Fruit fly (Drosophila melanogaster) whole organism, embryonic: ENCODE results near the gene Seipin.

Source experiments
- Antp ChIP-seq: fragments of 200-800 bp; sonication (Bioruptor generic); optimal IDR thresholded peaks from 3 replicates; lab custom pipeline; 2016; ENCODE audit warnings: missing biosample characterization, missing genetic modification characterization
- BtbVII ChIP-seq: fragments of 200-800 bp; sonication (Bioruptor generic); optimal IDR thresholded peaks from 3 replicates; lab custom pipeline; 2017; ENCODE audit warnings: missing biosample characterization, mild to moderate bottlenecking, missing genetic modification characterization
- C15 ChIP-seq: fragments of 200-800 bp; sonication (Bioruptor generic); IDR thresholded peaks from 3 replicates; pipeline ENCODE4 v1.3.6; 2022; ENCODE audit warnings: missing biosample characterization, missing genetic modification characterization
- CG10565 ChIP-seq: fragments of 200-800 bp; sonication (Bioruptor generic); optimal IDR thresholded peaks from 3 replicates; lab custom pipeline; 2016; ENCODE audit warnings: missing biosample characterization, mild to moderate bottlenecking, missing genetic modification characterization
- CG11560 ChIP-seq: fragments of 200-800 bp; sonication (Bioruptor generic); IDR thresholded peaks from 3 replicates; pipeline ENCODE4 v1.3.6; 2022; ENCODE audit warnings: missing biosample characterization, missing genetic modification characterization
- CG14965 ChIP-seq: fragments of 200-800 bp; sonication (Bioruptor generic); optimal IDR thresholded peaks from 2 replicates; lab custom pipeline; 2016; ENCODE audit warnings: missing biosample characterization, missing genetic modification characterization, borderline replicate concordance
- CG15601 ChIP-seq: fragments of 200-800 bp; sonication (Bioruptor generic); optimal IDR thresholded peaks from 3 replicates; lab custom pipeline; 2019; ENCODE audit warnings: missing biosample characterization, mild to moderate bottlenecking, missing genetic modification characterization, moderate library complexity
- CG1602 ChIP-seq: fragments of 200-800 bp; sonication (Bioruptor generic); optimal IDR thresholded peaks from 3 replicates; lab custom pipeline; 2016; ENCODE audit warnings: missing biosample characterization, missing genetic modification characterization
- CG17802 ChIP-seq: fragments of 200-800 bp; sonication (Bioruptor generic); optimal IDR thresholded peaks from 2 replicates; lab custom pipeline; 2018; ENCODE audit warnings: missing biosample characterization, mild to moderate bottlenecking, missing genetic modification characterization, moderate library complexity
- CG2875 ChIP-seq: fragments of 200-800 bp; sonication (Bioruptor generic); optimal IDR thresholded peaks from 2 replicates; lab custom pipeline; 2017; ENCODE audit warnings: missing biosample characterization, mild to moderate bottlenecking, missing genetic modification characterization, missing genetic modification reagents
- CG2889 ChIP-seq: fragments of 200-800 bp; sonication (Bioruptor generic); IDR thresholded peaks from 3 replicates; pipeline ENCODE4 v1.3.6; 2022; ENCODE audit warnings: missing biosample characterization, missing genetic modification characterization
- CG30020 ChIP-seq: fragments of 200-800 bp; optimal IDR thresholded peaks from 2 replicates; lab custom pipeline; 2019; ENCODE audit warnings: missing biosample characterization, mild to moderate bottlenecking, missing genetic modification characterization, moderate library complexity
- CG34376 ChIP-seq: fragments of 200-800 bp; sonication (Bioruptor generic); optimal IDR thresholded peaks from 2 replicates; lab custom pipeline; 2018; ENCODE audit warnings: missing biosample characterization, mild to moderate bottlenecking, missing genetic modification characterization
- CG7928 ChIP-seq: fragments of 200-800 bp; sonication (Bioruptor generic); optimal IDR thresholded peaks from 2 replicates; lab custom pipeline; 2017; ENCODE audit warnings: missing biosample characterization, mild to moderate bottlenecking, missing genetic modification characterization
- CG7987 ChIP-seq: fragments of 200-800 bp; sonication (Bioruptor generic); optimal IDR thresholded peaks from 2 replicates; lab custom pipeline; 2018; ENCODE audit warnings: missing biosample characterization, mild to moderate bottlenecking, missing genetic modification characterization, moderate library complexity
- CG9609 ChIP-seq: fragments of 200-800 bp; sonication (Bioruptor generic); optimal IDR thresholded peaks from 3 replicates; lab custom pipeline; 2016; ENCODE audit warnings: missing biosample characterization, missing genetic modification characterization
- Camta ChIP-seq: fragments of 200-800 bp; sonication (Bioruptor generic); optimal IDR thresholded peaks from 2 replicates; lab custom pipeline; 2016; ENCODE audit warnings: missing biosample characterization, missing genetic modification characterization
- D19A ChIP-seq: fragments of 200-800 bp; optimal IDR thresholded peaks from 3 replicates; lab custom pipeline; 2019; ENCODE audit warnings: missing biosample characterization, mild to moderate bottlenecking, missing genetic modification characterization, moderate library complexity
- Dip2 ChIP-seq: fragments of 200-800 bp; sonication (Bioruptor generic); IDR thresholded peaks from 2 replicates; pipeline ENCODE4 v1.3.6; 2022; ENCODE audit warnings: missing biosample characterization, missing genetic modification characterization
- E2f1 ChIP-seq: fragments of 200-800 bp; sonication (Bioruptor generic); IDR thresholded peaks from 2 replicates; pipeline ENCODE4 v1.3.6; 2022; ENCODE audit warnings: missing biosample characterization, missing genetic modification characterization
- Ets97D ChIP-seq: fragments of 200-800 bp; sonication (Bioruptor generic); optimal IDR thresholded peaks from 3 replicates; lab custom pipeline; 2016; ENCODE audit warnings: missing biosample characterization, missing genetic modification characterization
- Fer3 ChIP-seq: fragments of 200-800 bp; sonication (Bioruptor generic); optimal IDR thresholded peaks from 2 replicates; lab custom pipeline; 2018; ENCODE audit warnings: missing biosample characterization, mild to moderate bottlenecking, missing genetic modification characterization, moderate library complexity
- GATAe ChIP-seq: fragments of 200-800 bp; sonication (Bioruptor generic); conservative IDR thresholded peaks from 2 replicates; pipeline ENCODE4 v1.3.6; 2022; ENCODE audit warnings: missing biosample characterization, missing genetic modification characterization
- Gsc ChIP-seq: fragments of 200-800 bp; sonication (Bioruptor generic); IDR thresholded peaks from 2 replicates; pipeline ENCODE4 v1.3.6; 2022; ENCODE audit warnings: missing biosample characterization, missing genetic modification characterization
- Hsf ChIP-seq: fragments of 200-800 bp; sonication (Bioruptor generic); optimal IDR thresholded peaks from 3 replicates; lab custom pipeline; 2016; ENCODE audit warnings: missing biosample characterization, missing genetic modification characterization
- Lhr ChIP-seq: fragments of 200-800 bp; sonication (Bioruptor generic); optimal IDR thresholded peaks from 3 replicates; lab custom pipeline; 2017; ENCODE audit warnings: mild to moderate bottlenecking, missing biosample characterization, missing genetic modification reagents, missing genetic modification characterization
- Myb ChIP-seq: fragments of 200-800 bp; sonication (Bioruptor generic); optimal IDR thresholded peaks from 2 replicates; lab custom pipeline; 2016; ENCODE audit warnings: missing biosample characterization, missing genetic modification characterization
- NC2β ChIP-seq: fragments of 200-800 bp; sonication (Bioruptor generic); optimal IDR thresholded peaks from 2 replicates; lab custom pipeline; 2016; ENCODE audit warnings: missing biosample characterization, missing genetic modification characterization
- NFAT ChIP-seq: fragments of 200-800 bp; sonication (Bioruptor generic); IDR thresholded peaks from 2 replicates; pipeline ENCODE4 v1.3.6; 2022; ENCODE audit warnings: missing biosample characterization, missing genetic modification characterization
- NfI ChIP-seq: fragments of 200-800 bp; sonication (Bioruptor generic); optimal IDR thresholded peaks from 3 replicates; lab custom pipeline; 2018; ENCODE audit warnings: missing biosample characterization, mild to moderate bottlenecking, missing genetic modification characterization, moderate library complexity
- Sox102F ChIP-seq: fragments of 200-800 bp; sonication (Bioruptor generic); optimal IDR thresholded peaks from 2 replicates; lab custom pipeline; 2018; ENCODE audit warnings: missing biosample characterization, mild to moderate bottlenecking, missing genetic modification characterization, moderate library complexity
- ab ChIP-seq: fragments of 200-800 bp; sonication (Bioruptor generic); optimal IDR thresholded peaks from 2 replicates; lab custom pipeline; 2016; ENCODE audit warnings: missing biosample characterization, missing genetic modification characterization
- ato ChIP-seq: fragments of 200-800 bp; sonication (Bioruptor generic); IDR thresholded peaks from 2 replicates; pipeline ENCODE4 v1.3.6; 2022; ENCODE audit warnings: missing biosample characterization, missing genetic modification characterization; ENCODE audit not compliant: partially characterized antibody
- cg ChIP-seq: fragments of 200-800 bp; sonication (Bioruptor generic); optimal IDR thresholded peaks from 3 replicates; lab custom pipeline; 2019; ENCODE audit warnings: missing biosample characterization, mild to moderate bottlenecking, missing genetic modification characterization, moderate library complexity
- chinmo ChIP-seq: fragments of 200-800 bp; sonication (Bioruptor generic); IDR thresholded peaks from 4 replicates; pipeline ENCODE4 v1.3.6; 2022; ENCODE audit warnings: missing biosample characterization, missing genetic modification characterization; ENCODE audit not compliant: partially characterized antibody
- crp ChIP-seq, 2 experiments: fragments of 200-800 bp; sonication (Bioruptor generic); optimal IDR thresholded peaks; 2 replicates in 1 of 2; 3 replicates in 1 of 2; lab custom pipeline; 2017; ENCODE audit warnings: missing biosample characterization in 2 of 2, missing genetic modification characterization in 2 of 2, mild to moderate bottlenecking in 1 of 2, moderate library complexity in 1 of 2
- dm ChIP-seq: fragments of 200-800 bp; sonication (Bioruptor generic); optimal IDR thresholded peaks from 3 replicates; lab custom pipeline; 2016; ENCODE audit warnings: missing biosample characterization, missing genetic modification characterization
- exex ChIP-seq: fragments of 200-800 bp; sonication (Bioruptor generic); optimal IDR thresholded peaks from 4 replicates; lab custom pipeline; 2018; ENCODE audit warnings: missing biosample characterization, mild to moderate bottlenecking, missing genetic modification characterization, moderate library complexity
- jing ChIP-seq: fragments of 200-800 bp; sonication (Bioruptor generic); optimal IDR thresholded peaks from 2 replicates; lab custom pipeline; 2018; ENCODE audit warnings: missing biosample characterization, mild to moderate bottlenecking, missing genetic modification characterization
- ken ChIP-seq: fragments of 200-800 bp; sonication (Bioruptor generic); IDR thresholded peaks from 3 replicates; pipeline ENCODE4 v1.3.6; 2022; ENCODE audit warnings: missing biosample characterization, missing genetic modification characterization
- nmo ChIP-seq: fragments of 200-800 bp; sonication (Bioruptor generic); optimal IDR thresholded peaks from 2 replicates; lab custom pipeline; 2018; ENCODE audit warnings: missing biosample characterization, mild to moderate bottlenecking, missing genetic modification characterization, moderate library complexity
- nom ChIP-seq: fragments of 200-800 bp; sonication (Bioruptor generic); optimal IDR thresholded peaks from 2 replicates; lab custom pipeline; 2017; ENCODE audit warnings: missing biosample characterization, missing genetic modification characterization, mild to moderate bottlenecking, moderate library complexity, missing genetic modification reagents
- peb ChIP-seq: fragments of 200-800 bp; sonication (Bioruptor generic); IDR thresholded peaks from 2 replicates; pipeline ENCODE4 v1.3.6; 2022; ENCODE audit warnings: missing biosample characterization, missing genetic modification characterization
- rib ChIP-seq: fragments of 200-800 bp; sonication (Bioruptor generic); IDR thresholded peaks from 2 replicates; pipeline ENCODE4 v1.3.6; 2022; ENCODE audit warnings: missing biosample characterization, missing genetic modification characterization
- tio ChIP-seq: fragments of 200-800 bp; sonication (Bioruptor generic); optimal IDR thresholded peaks from 2 replicates; lab custom pipeline; 2017; ENCODE audit warnings: missing biosample characterization, missing genetic modification characterization, inconsistent platforms
- twi ChIP-seq: fragments of 200-800 bp; optimal IDR thresholded peaks from 2 replicates; lab custom pipeline; 2019; ENCODE audit warnings: missing biosample characterization, mild to moderate bottlenecking, missing genetic modification characterization, moderate library complexity
- tx ChIP-seq: fragments of 200-800 bp; sonication (Bioruptor generic); optimal IDR thresholded peaks from 2 replicates; lab custom pipeline; 2016; ENCODE audit warnings: missing biosample characterization, missing genetic modification characterization
- unpg ChIP-seq: fragments of 200-800 bp; sonication (Bioruptor generic); optimal IDR thresholded peaks from 3 replicates; lab custom pipeline; 2018; ENCODE audit warnings: missing biosample characterization, mild to moderate bottlenecking, missing genetic modification characterization, moderate library complexity
- zen2 ChIP-seq: fragments of 200-800 bp; sonication (Bioruptor generic); IDR thresholded peaks from 3 replicates; pipeline ENCODE4 v1.3.6; 2022; ENCODE audit warnings: missing biosample characterization, missing genetic modification characterization; ENCODE audit not compliant: partially characterized antibody

Gene Seipin

dm6 chrX:2589446-2590038 lies 30.1 kb upstream of the Seipin start (continued):
- TF ChIP-seq ato (GFP tag; lab: Robert Waterston, UW) (no peak), Gsc (GFP tag; lab: Robert Waterston, UW) (peak; percentile 77), Fer3 (tag; lab: Kevin White, UChicago) (peak; percentile 93), twi (peak; percentile 47), zen2 (GFP tag; lab: Robert Waterston, UW) (no peak), Lhr (GFP tag; lab: Kevin White, UChicago) (peak; percentile 46), CG15601 (tag; lab: Kevin White, UChicago) (peak; percentile 64), CG7928 (GFP tag; lab: Kevin White, UChicago) (peak; percentile 60), NC2β (GFP tag; lab: Kevin White, UChicago) (peak; percentile 85), crp (GFP tag; optimal IDR thresholded peaks at IDR 0.05; lab: Kevin White, UChicago) (peak in 1 of 2 experiments; percentile 31), GATAe (GFP tag; lab: Robert Waterston, UW) (peak; percentile 84), Ets97D (GFP tag; lab: Kevin White, UChicago) (peak; percentile 73), CG2875 (GFP tag; lab: Kevin White, UChicago) (peak; percentile 72), CG14965 (GFP tag; lab: Kevin White, UChicago) (peak; percentile 65), NfI (GFP tag; lab: Kevin White, UChicago) (peak; percentile 92), chinmo (GFP tag; lab: Robert Waterston, UW) (no peak), rib (GFP tag; lab: Robert Waterston, UW) (peak; percentile 96), CG9609 (GFP tag; lab: Kevin White, UChicago) (peak; percentile 92), CG1602 (GFP tag; lab: Kevin White, UChicago) (peak; percentile 87), jing (GFP tag; lab: Kevin White, UChicago) (peak; percentile 76), tx (GFP tag; lab: Kevin White, UChicago) (peak; percentile 92), dm (GFP tag; lab: Kevin White, UChicago) (peak; percentile 87), C15 (GFP tag; lab: Robert Waterston, UW) (peak; percentile 70; the same call in 2 of the 3 replicates), exex (peak; percentile 69), unpg (GFP tag; lab: Kevin White, UChicago) (peak; percentile 89), cg (GFP tag; lab: Kevin White, UChicago) (no peak), BtbVII (GFP tag; lab: Kevin White, UChicago) (peak; percentile 88), ab (peak; percentile 94), Hsf (peak; percentile 95), nmo (GFP tag; lab: Kevin White, UChicago) (peak; percentile 83), CG34376 (GFP tag; lab: Kevin White, UChicago) (peak; percentile 50), CG17802 (tag; lab: Kevin White, UChicago) (peak; percentile 42), CG11560 (peak; percentile 88), CG10565 (GFP tag; lab: Kevin White, UChicago) (peak; percentile 13), Antp (GFP tag; lab: Kevin White, UChicago) (peak; percentile 97), D19A (tag; lab: Kevin White, UChicago) (peak; percentile 67), NFAT (GFP tag; lab: Robert Waterston, UW) (peak; percentile 98), Myb (GFP tag; lab: Kevin White, UChicago) (peak; percentile 89), Sox102F (GFP tag; lab: Kevin White, UChicago) (peak; percentile 92), Dip2 (GFP tag; lab: Robert Waterston, UW) (no peak), CG7987 (GFP tag; lab: Kevin White, UChicago) (peak; percentile 87), nom (GFP tag; lab: Kevin White, UChicago) (no peak), Camta (GFP tag; lab: Kevin White, UChicago) (peak; percentile 75), tio (peak; percentile 90), CG2889 (GFP tag; lab: Robert Waterston, UW) (peak; percentile 88), E2f1 (GFP tag; lab: Robert Waterston, UW) (peak; percentile 90), ken (peak; percentile 95), CG30020 (tag; lab: Kevin White, UChicago) (peak; percentile 21), peb (GFP tag; lab: Robert Waterston, UW) (peak; percentile 82)
